Worm (Caenorhabditis elegans) whole organism, late embryonic: ENCODE measurements around the gene R05H10.1.

Experiments
- C38D4.7 ChIP-seq: fragments of 200-800 bp; sonication (Bioruptor generic); optimal IDR thresholded peaks from 2 replicates; lab custom pipeline; 2018; ENCODE audit warnings: mild to moderate bottlenecking, missing genetic modification characterization, moderate library complexity, missing compliant biosample characterization
- F13H6.1 ChIP-seq: sonication (generic microtip); optimal IDR thresholded peaks from 2 replicates; lab custom pipeline; 2016; ENCODE audit warnings: missing genetic modification characterization, missing compliant biosample characterization
- K02D7.2 ChIP-seq: sonication (generic microtip); optimal IDR thresholded peaks from 2 replicates; lab custom pipeline; 2017; ENCODE audit warnings: mild to moderate bottlenecking, missing genetic modification characterization, missing compliant biosample characterization
- K09A11.1 ChIP-seq: sonication (generic microtip); optimal IDR thresholded peaks from 2 replicates; lab custom pipeline; 2017; ENCODE audit warnings: antibody characterized with exemption, mild to moderate bottlenecking, missing genetic modification characterization, missing compliant biosample characterization; ENCODE audit not compliant: insufficient read depth
- T23F11.4 ChIP-seq: fragments of 200-800 bp; sonication (Bioruptor generic); optimal IDR thresholded peaks from 2 replicates; lab custom pipeline; 2018; ENCODE audit warnings: mild to moderate bottlenecking, missing genetic modification characterization, missing compliant biosample characterization
- ama-1 ChIP-seq: fragments of 150-350 bp; optimal IDR thresholded peaks from 2 replicates; lab custom pipeline; 2014
- ceh-18 ChIP-seq: sonication (generic microtip); optimal IDR thresholded peaks from 2 replicates; lab custom pipeline; 2016; ENCODE audit warnings: missing genetic modification characterization, missing compliant biosample characterization
- ceh-19 ChIP-seq: fragments of 200-800 bp; sonication (Bioruptor generic); optimal IDR thresholded peaks from 2 replicates; lab custom pipeline; 2018; ENCODE audit warnings: mild to moderate bottlenecking, missing genetic modification characterization, missing compliant biosample characterization
- ceh-2 ChIP-seq: sonication (generic microtip); optimal IDR thresholded peaks from 2 replicates; lab custom pipeline; 2016; ENCODE audit warnings: missing genotype, missing genetic modification characterization, missing compliant biosample characterization
- ceh-31 ChIP-seq: sonication (generic microtip); optimal IDR thresholded peaks from 2 replicates; lab custom pipeline; 2016; ENCODE audit warnings: missing genetic modification characterization, missing compliant biosample characterization
- ceh-34 ChIP-seq: sonication (generic microtip); optimal IDR thresholded peaks from 2 replicates; lab custom pipeline; 2016; ENCODE audit warnings: mild to moderate bottlenecking, missing genetic modification characterization, missing compliant biosample characterization
- ceh-48 ChIP-seq: sonication (generic microtip); optimal IDR thresholded peaks from 2 replicates; lab custom pipeline; 2016; ENCODE audit warnings: missing genetic modification characterization, inconsistent platforms, missing compliant biosample characterization
- fax-1 ChIP-seq: sonication (generic microtip); optimal IDR thresholded peaks from 2 replicates; lab custom pipeline; 2016; ENCODE audit warnings: missing genotype, missing genetic modification characterization, missing compliant biosample characterization
- fkh-10 ChIP-seq: fragments of 150-350 bp; optimal IDR thresholded peaks from 2 replicates; lab custom pipeline; 2014; ENCODE audit warnings: missing biosample characterization, missing genetic modification reagents, missing genetic modification characterization
- gmeb-2 ChIP-seq: sonication (generic microtip); optimal IDR thresholded peaks from 2 replicates; lab custom pipeline; 2016; ENCODE audit warnings: missing genetic modification characterization, inconsistent platforms, missing compliant biosample characterization
- hlh-13 ChIP-seq: fragments of 200-800 bp; sonication (Bioruptor generic); optimal IDR thresholded peaks from 2 replicates; lab custom pipeline; 2018; ENCODE audit warnings: mild to moderate bottlenecking, missing genetic modification characterization, missing compliant biosample characterization
- hlh-15 ChIP-seq: sonication (generic microtip); optimal IDR thresholded peaks from 2 replicates; lab custom pipeline; 2016; ENCODE audit warnings: missing genetic modification characterization, missing compliant biosample characterization
- hlh-6 ChIP-seq: sonication (generic microtip); optimal IDR thresholded peaks from 2 replicates; lab custom pipeline; 2016; ENCODE audit warnings: missing genotype, missing genetic modification characterization, missing compliant biosample characterization
- hlh-8 ChIP-seq: sonication (generic microtip); optimal IDR thresholded peaks from 2 replicates; lab custom pipeline; 2016; ENCODE audit warnings: missing genotype, missing genetic modification characterization, missing compliant biosample characterization
- lim-6 ChIP-seq: sonication (generic microtip); optimal IDR thresholded peaks from 2 replicates; lab custom pipeline; 2016; ENCODE audit warnings: missing genetic modification characterization, missing compliant biosample characterization
- lin-11 ChIP-seq: fragments of 200-800 bp; sonication (Bioruptor generic); optimal IDR thresholded peaks from 2 replicates; lab custom pipeline; 2018; ENCODE audit warnings: mild to moderate bottlenecking, missing genetic modification characterization, missing compliant biosample characterization
- nfya-1 ChIP-seq: sonication (generic microtip); optimal IDR thresholded peaks from 2 replicates; lab custom pipeline; 2017; ENCODE audit warnings: missing genetic modification characterization, mild to moderate bottlenecking, missing compliant biosample characterization, antibody characterized with exemption, moderate library complexity
- nhr-11 ChIP-seq: fragments of 150-350 bp; optimal IDR thresholded peaks from 2 replicates; lab custom pipeline; 2014; ENCODE audit warnings: missing biosample characterization, missing genetic modification characterization
- nhr-232 ChIP-seq: sonication (generic microtip); optimal IDR thresholded peaks from 2 replicates; lab custom pipeline; 2016; ENCODE audit warnings: missing genetic modification characterization, missing compliant biosample characterization
- odd-2 ChIP-seq: sonication (generic microtip); optimal IDR thresholded peaks from 2 replicates; lab custom pipeline; 2017; ENCODE audit warnings: antibody characterized with exemption, mild to moderate bottlenecking, missing genetic modification characterization, missing compliant biosample characterization
- pag-3 ChIP-seq: sonication (generic microtip); optimal IDR thresholded peaks from 2 replicates; lab custom pipeline; 2016; ENCODE audit warnings: missing compliant biosample characterization, missing genetic modification characterization, borderline replicate concordance
- pha-2 ChIP-seq: sonication (generic microtip); optimal IDR thresholded peaks from 2 replicates; lab custom pipeline; 2017; ENCODE audit warnings: mild to moderate bottlenecking, missing genetic modification characterization, missing compliant biosample characterization
- pha-4 ChIP-seq: fragments of 150-350 bp; optimal IDR thresholded peaks from 2 replicates; lab custom pipeline; 2018; ENCODE audit warnings: missing biosample characterization, missing genetic modification reagents, missing genetic modification characterization
- pqm-1 ChIP-seq: sonication (generic microtip); optimal IDR thresholded peaks from 2 replicates; lab custom pipeline; 2016; ENCODE audit warnings: missing genetic modification characterization, missing compliant biosample characterization
- pros-1 ChIP-seq: fragments of 150-350 bp; optimal IDR thresholded peaks from 2 replicates; lab custom pipeline; 2014; ENCODE audit warnings: missing biosample characterization, missing genetic modification reagents, missing genetic modification characterization
- ref-2 ChIP-seq: sonication (generic microtip); optimal IDR thresholded peaks from 2 replicates; lab custom pipeline; 2016; ENCODE audit warnings: missing genetic modification characterization, missing compliant biosample characterization
- sox-4 ChIP-seq: sonication (generic microtip); optimal IDR thresholded peaks from 2 replicates; lab custom pipeline; 2017; ENCODE audit warnings: mild to moderate bottlenecking, missing genetic modification characterization, inconsistent platforms, missing compliant biosample characterization
- tbx-2 ChIP-seq: sonication (generic microtip); optimal IDR thresholded peaks from 2 replicates; lab custom pipeline; 2016; ENCODE audit warnings: missing genetic modification characterization, missing compliant biosample characterization
- tbx-7 ChIP-seq: sonication (generic microtip); optimal IDR thresholded peaks from 2 replicates; lab custom pipeline; 2016; ENCODE audit warnings: missing genotype, missing genetic modification characterization, missing compliant biosample characterization
- ttx-3 ChIP-seq: sonication (generic microtip); optimal IDR thresholded peaks from 2 replicates; lab custom pipeline; 2016; ENCODE audit warnings: missing genetic modification reagents, missing genetic modification characterization, missing compliant biosample characterization
- unc-3 ChIP-seq, 2 experiments: fragments of 200-800 bp in 1 of 2; sonication (Bioruptor generic) in 1 of 2; sonication (generic microtip) in 1 of 2; conservative IDR thresholded peaks in 1 of 2; optimal IDR thresholded peaks in 1 of 2; 2 replicates each; pipeline versions ENCODE4 v1.3.6 to Lab custom; 2016 to 2022; ENCODE audit warnings: missing compliant biosample characterization in 2 of 2, missing genetic modification characterization in 2 of 2, missing genetic modification reagents in 1 of 2
- unc-42 ChIP-seq: sonication (generic microtip); optimal IDR thresholded peaks from 2 replicates; lab custom pipeline; 2016; ENCODE audit warnings: missing genotype, missing genetic modification characterization, missing compliant biosample characterization
- zip-5 ChIP-seq: sonication (generic microtip); optimal IDR thresholded peaks from 2 replicates; lab custom pipeline; 2016; ENCODE audit warnings: missing genetic modification characterization, missing compliant biosample characterization
- ztf-16 ChIP-seq: sonication (generic microtip); optimal IDR thresholded peaks from 2 replicates; lab custom pipeline; 2017; ENCODE audit warnings: missing genetic modification characterization, missing compliant biosample characterization

Gene R05H10.1

DNA sequence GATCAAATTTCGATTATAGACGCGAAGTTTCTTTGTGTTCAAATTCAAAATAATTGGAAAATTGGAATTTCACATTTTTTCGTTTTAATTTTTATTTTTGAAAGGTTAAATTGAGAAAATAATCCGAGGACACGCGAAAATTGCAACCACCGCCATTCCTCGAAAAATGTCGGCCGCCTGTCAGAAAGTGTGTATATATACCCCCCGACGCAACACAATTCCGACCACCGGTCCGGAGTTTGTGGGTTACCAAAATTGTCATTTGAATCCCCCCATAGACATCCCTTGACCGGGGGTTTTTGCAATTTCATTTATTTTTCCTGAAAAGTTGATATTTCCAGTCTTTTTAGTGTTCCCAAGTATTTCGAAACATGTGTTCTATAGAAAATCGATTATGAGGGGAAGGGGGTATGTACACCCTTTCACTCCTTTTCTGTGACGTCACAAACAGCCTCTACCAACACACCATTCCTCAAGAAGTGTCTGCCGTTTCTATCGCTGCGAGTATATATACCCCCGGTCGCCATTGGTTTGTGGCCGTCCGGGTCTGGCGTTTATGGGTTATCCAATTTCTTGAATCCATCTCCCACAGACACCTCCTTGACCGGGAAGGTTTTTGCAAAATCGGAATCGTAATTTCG lies 47.2 kb upstream of the R05H10.1 start, which contains the start of gene W01D2.3 (continued):
- TF ChIP-seq odd-2 (tag; lab: Kevin White, UChicago) (peak; percentile 61), K02D7.2 (tag; lab: Kevin White, UChicago) (peak; percentile 86), pha-4 (tag; lab: Kevin White, UChicago) (no peak), lim-6 (tag; lab: Kevin White, UChicago) (peak; percentile 81), hlh-15 (peak; percentile 73), ceh-2 (tag; lab: Kevin White, UChicago) (peak; percentile 87), T23F11.4 (GFP tag; lab: Kevin White, UChicago) (peak; percentile 85), fax-1 (tag; lab: Kevin White, UChicago) (peak; percentile 84), tbx-7 (tag; lab: Kevin White, UChicago) (peak; percentile 71), lin-11 (tag; lab: Kevin White, UChicago) (peak; percentile 84), ceh-18 (tag; lab: Kevin White, UChicago) (peak; percentile 82), unc-3 (GFP tag; conservative IDR thresholded peaks at IDR 0.05; lab: Robert Waterston, UW) (peak; percentile 79), unc-3 (tag; optimal IDR thresholded peaks at IDR 0.05; lab: Kevin White, UChicago) (peak; percentile 67), pha-2 (tag; lab: Kevin White, UChicago) (peak; percentile 92), gmeb-2 (tag; lab: Kevin White, UChicago) (peak; percentile 79), zip-5 (tag; lab: Kevin White, UChicago) (peak; percentile 71), ceh-31 (tag; lab: Kevin White, UChicago) (peak; percentile 90), ama-1 (no peak), ceh-19 (GFP tag; lab: Kevin White, UChicago) (peak; percentile 94), pqm-1 (tag; lab: Kevin White, UChicago) (peak; percentile 31), F13H6.1 (tag; lab: Kevin White, UChicago) (peak; percentile 87), ceh-48 (tag; lab: Kevin White, UChicago) (peak; percentile 89), K09A11.1 (tag; lab: Kevin White, UChicago) (peak; percentile 66), ceh-34 (peak; percentile 96)

DNA sequence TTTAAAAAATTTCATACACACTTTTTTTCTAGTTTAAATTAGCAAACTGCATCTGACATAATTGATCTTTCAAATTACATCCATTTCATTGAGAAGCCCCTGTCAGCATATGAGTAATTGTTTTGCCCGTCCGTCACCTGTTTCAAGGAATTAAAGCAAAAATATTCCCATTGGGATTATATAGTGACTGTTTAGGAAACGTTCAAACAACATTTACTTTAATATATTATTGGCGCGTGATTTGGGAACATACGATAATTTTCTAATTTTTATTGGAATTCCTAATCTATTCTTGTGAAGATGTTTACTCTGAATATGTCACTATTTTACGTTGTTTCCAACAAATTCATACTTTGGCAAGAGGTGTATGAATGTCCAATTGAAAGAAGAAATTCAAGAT lies 45.9 kb upstream of the R05H10.1 start, which contains the start of gene srt-11:
Gene srt-11, plus strand, starts transcription at position 301 of the 400 bp plus-strand sequence.
- no peak for TF ChIP-seq ref-2
- no peak for TF ChIP-seq hlh-6 (tag; lab: Kevin White, UChicago)

DNA sequence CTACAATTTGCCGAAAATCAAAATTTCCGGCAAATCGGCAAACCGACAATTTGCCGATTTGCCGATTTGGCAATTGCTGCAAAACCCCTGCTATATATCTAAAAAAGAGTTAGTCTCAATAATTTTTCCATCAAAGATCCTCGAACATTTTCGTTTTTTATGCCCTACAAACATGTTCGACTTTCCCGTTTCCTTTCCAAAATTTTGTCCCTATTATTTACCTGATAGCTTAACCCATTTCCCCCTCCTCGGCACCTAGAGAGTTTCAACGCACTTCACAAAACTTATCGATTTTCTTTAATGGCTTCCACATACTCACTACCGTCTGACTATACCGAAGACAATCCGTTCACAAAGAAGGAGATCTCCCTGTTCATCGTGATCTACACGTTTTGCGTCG lies 42.9 kb upstream of the R05H10.1 start, which contains the start of gene W01D2.6:
Gene W01D2.6, plus strand, starts transcription at position 301 of the 400 bp plus-strand sequence.
- TF ChIP-seq ceh-19 (GFP tag; lab: Kevin White, UChicago), result no peak
- TF ChIP-seq nhr-232 (tag; lab: Kevin White, UChicago), result no peak
- no peak for TF ChIP-seq tbx-2 (tag; lab: Kevin White, UChicago)

DNA sequence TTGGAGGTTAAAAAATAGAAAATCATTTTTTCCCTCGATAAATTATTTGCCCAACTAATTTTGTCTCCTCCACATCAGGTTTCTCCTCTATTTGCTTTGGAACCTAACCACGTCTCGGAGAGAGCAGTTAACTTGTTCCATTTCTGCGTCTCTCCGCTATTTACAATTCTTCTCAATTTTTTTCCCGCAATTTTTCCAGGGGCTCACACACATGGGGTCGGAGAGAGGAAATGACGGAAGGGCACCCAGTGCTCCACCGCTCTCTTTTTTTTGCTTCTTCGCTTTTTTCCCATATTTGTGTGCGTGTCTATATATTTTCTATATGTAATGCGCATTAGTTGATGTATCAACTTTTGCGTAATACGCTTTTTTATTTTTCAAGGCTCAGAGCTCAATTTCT lies 41.0 kb upstream of the R05H10.1 start:
- TF ChIP-seq unc-42 (peak; percentile 41), ceh-18 (tag; lab: Kevin White, UChicago) (peak; percentile 4), sox-4 (tag; lab: Kevin White, UChicago) (no peak)
- TF ChIP-seq, all 69 proteins: peak for 2

DNA sequence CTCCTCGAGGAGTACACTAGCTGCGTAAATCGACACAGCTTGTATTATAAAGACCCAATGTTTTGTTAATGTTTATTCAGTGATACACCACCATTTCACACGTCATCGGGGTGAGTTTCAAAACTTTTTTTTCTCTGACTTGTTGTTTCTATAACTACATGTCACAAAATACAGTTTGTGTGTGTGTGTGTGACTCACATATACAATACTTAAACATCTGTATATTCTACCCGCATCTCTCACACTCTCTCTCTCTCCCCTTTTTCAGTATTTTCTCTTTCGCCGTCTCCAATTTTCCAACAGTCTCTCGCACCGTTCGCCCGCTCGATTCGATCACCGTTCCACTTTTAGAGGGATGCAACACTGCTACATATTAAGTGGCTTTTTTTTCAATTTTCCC lies 40.1 kb upstream of the R05H10.1 start:
- TF ChIP-seq nhr-232 (tag; lab: Kevin White, UChicago) (no peak), ref-2 (no peak), hlh-15 (no peak), fkh-10 (GFP tag; lab: Kevin White, UChicago) (no peak), pros-1 (tag; lab: Kevin White, UChicago) (no peak), C38D4.7 (no peak), hlh-8 (tag; lab: Kevin White, UChicago) (no peak), ttx-3 (tag; lab: Kevin White, UChicago) (no peak), hlh-6 (tag; lab: Kevin White, UChicago) (no peak), tbx-7 (tag; lab: Kevin White, UChicago) (no peak), pag-3 (no peak), nhr-11 (no peak), hlh-13 (GFP tag; lab: Kevin White, UChicago) (no peak), zip-5 (tag; lab: Kevin White, UChicago) (no peak), ztf-16 (tag; lab: Kevin White, UChicago) (no peak), ceh-31 (tag; lab: Kevin White, UChicago) (no peak), nfya-1 (tag; lab: Kevin White, UChicago) (no peak)
